Worm (Caenorhabditis elegans): Measurements from ENCODE around the gene C04A11.5.

ce11 chrX:13702923-13703322, 38.5 kb downstream of the C04A11.5 start:
- TF ChIP-seq hif-1 (tag; optimal IDR thresholded peaks at IDR 0.05), result no peak
- TF ChIP-seq zag-1 (tag; optimal IDR thresholded peaks at IDR 0.05), result no peak
- TF ChIP-seq ama-1 (optimal IDR thresholded peaks at IDR 0.05), result no peak
